Fruit fly (Drosophila melanogaster) whole organism, adult: ENCODE data around the gene Nfs1.

ENCODE experiments used
- CG11617 ChIP-seq: fragments of 200-800 bp; sonication (Bioruptor generic); optimal IDR thresholded peaks from 2 replicates; lab custom pipeline; 2017; ENCODE audit warnings: mild to moderate bottlenecking, missing biosample characterization, missing genetic modification reagents, missing genetic modification characterization
- CG12768 ChIP-seq: fragments of 200-800 bp; sonication (Bioruptor generic); optimal IDR thresholded peaks from 2 replicates; lab custom pipeline; 2017; ENCODE audit warnings: missing biosample characterization, missing genetic modification characterization, mild to moderate bottlenecking, moderate library complexity, missing genetic modification reagents
- CG14711 ChIP-seq: fragments of 200-800 bp; sonication (Bioruptor generic); optimal IDR thresholded peaks from 2 replicates; lab custom pipeline; 2018; ENCODE audit warnings: missing biosample characterization, mild to moderate bottlenecking, missing genetic modification characterization, moderate library complexity
- CG1620 ChIP-seq: fragments of 200-800 bp; sonication (Bioruptor generic); optimal IDR thresholded peaks from 2 replicates; lab custom pipeline; 2016; ENCODE audit warnings: missing biosample characterization, missing genetic modification characterization
- CG33017 ChIP-seq: fragments of 200-800 bp; sonication (Bioruptor generic); optimal IDR thresholded peaks from 2 replicates; lab custom pipeline; 2018; ENCODE audit warnings: missing biosample characterization, mild to moderate bottlenecking, missing genetic modification characterization, moderate library complexity
- CG5204 ChIP-seq: fragments of 200-800 bp; sonication (Bioruptor generic); optimal IDR thresholded peaks from 2 replicates; lab custom pipeline; 2016; ENCODE audit warnings: missing biosample characterization, missing genetic modification characterization
- CG7045 ChIP-seq: fragments of 200-800 bp; sonication (Bioruptor generic); optimal IDR thresholded peaks from 2 replicates; lab custom pipeline; 2017; ENCODE audit warnings: missing biosample characterization, mild to moderate bottlenecking, missing genetic modification characterization
- CG7101 ChIP-seq: fragments of 200-800 bp; sonication (Bioruptor generic); optimal IDR thresholded peaks from 2 replicates; lab custom pipeline; 2018; ENCODE audit warnings: missing biosample characterization, mild to moderate bottlenecking, missing genetic modification characterization, moderate library complexity
- Clk ChIP-seq: fragments of 200-800 bp; sonication (Bioruptor generic); optimal IDR thresholded peaks from 2 replicates; lab custom pipeline; 2017; ENCODE audit warnings: missing biosample characterization, missing genetic modification characterization
- Crg-1 ChIP-seq: fragments of 200-800 bp; sonication (Bioruptor generic); optimal IDR thresholded peaks from 2 replicates; lab custom pipeline; 2016; ENCODE audit warnings: missing biosample characterization, missing genetic modification characterization
- Hr96 ChIP-seq: fragments of 200-800 bp; sonication (Bioruptor generic); optimal IDR thresholded peaks from 2 replicates; lab custom pipeline; 2016; ENCODE audit warnings: missing biosample characterization, missing genetic modification characterization
- Mnt ChIP-seq: fragments of 200-800 bp; sonication (Bioruptor generic); optimal IDR thresholded peaks from 2 replicates; lab custom pipeline; 2016; ENCODE audit warnings: missing biosample characterization, mild to moderate bottlenecking, missing genetic modification characterization
- bab1 ChIP-seq: fragments of 200-800 bp; sonication (Bioruptor generic); optimal IDR thresholded peaks from 3 replicates; lab custom pipeline; 2019; ENCODE audit warnings: missing biosample characterization, mild to moderate bottlenecking, missing genetic modification characterization, moderate library complexity
- cic ChIP-seq: fragments of 200-800 bp; sonication (Bioruptor generic); optimal IDR thresholded peaks from 2 replicates; lab custom pipeline; 2017; ENCODE audit warnings: missing biosample characterization, mild to moderate bottlenecking, missing genetic modification characterization, moderate library complexity
- cnc ChIP-seq, 2 experiments: fragments of >200 bp; optimal IDR thresholded peaks; 2 replicates each; lab custom pipeline; 2017
- kay ChIP-seq: fragments of 200-800 bp; sonication (Bioruptor generic); peaks from one replicate; lab custom pipeline; 2016; ENCODE audit warnings: missing biosample characterization, missing genetic modification characterization, borderline replicate concordance
- ovo ChIP-seq: fragments of 200-800 bp; sonication (Bioruptor generic); optimal IDR thresholded peaks from 2 replicates; lab custom pipeline; 2016; ENCODE audit warnings: missing biosample characterization, missing genetic modification characterization
- pad ChIP-seq: fragments of 200-800 bp; sonication (Bioruptor generic); optimal IDR thresholded peaks from 3 replicates; lab custom pipeline; 2017; ENCODE audit warnings: missing biosample characterization, missing genetic modification characterization, mild to moderate bottlenecking, moderate library complexity, missing genetic modification reagents
- tj ChIP-seq: fragments of 200-800 bp; sonication (Bioruptor generic); optimal IDR thresholded peaks from 3 replicates; lab custom pipeline; 2017; ENCODE audit warnings: missing biosample characterization, mild to moderate bottlenecking, missing genetic modification characterization, moderate library complexity
- toe ChIP-seq: fragments of 200-800 bp; sonication (Bioruptor generic); optimal IDR thresholded peaks from 2 replicates; lab custom pipeline; 2016; ENCODE audit warnings: missing biosample characterization, missing genetic modification characterization

The Nfs1 gene

dm6 chr2L:12003792-12004210 lies 4.3 kb downstream of the Nfs1 start:
- peak; percentile 17 for TF ChIP-seq Hr96 (GFP tag; lab: Kevin White, UChicago)
- TF ChIP-seq cnc (optimal IDR thresholded peaks at IDR 0.05; lab: Kevin White, UChicago) = no peak
- TF ChIP-seq tj (GFP tag; lab: Kevin White, UChicago) = peak; percentile 16
- TF ChIP-seq bab1 (GFP tag; lab: Kevin White, UChicago) = peak; percentile 23
- TF ChIP-seq pad (GFP tag; lab: Kevin White, UChicago) = peak; percentile 99

- TF ChIP-seq Mnt (GFP tag; lab: Kevin White, UChicago) = no peak
- peak; percentile 94 for TF ChIP-seq kay (GFP tag; lab: Kevin White, UChicago)
- TF ChIP-seq CG12768 (GFP tag; lab: Kevin White, UChicago) = no peak
- TF ChIP-seq CG5204 (GFP tag; lab: Kevin White, UChicago) = peak; percentile 48
- TF ChIP-seq Clk = no peak
- peak in 1 of 2 experiments; percentile 15 for TF ChIP-seq cnc (optimal IDR thresholded peaks at IDR 0.05; lab: Kevin White, UChicago)
- peak; percentile 19 for TF ChIP-seq CG14711
- TF ChIP-seq CG33017 (tag; lab: Kevin White, UChicago) = peak; percentile 58
- peak; percentile 15 for TF ChIP-seq CG7101 (tag; lab: Kevin White, UChicago)
- TF ChIP-seq ovo (GFP tag; lab: Kevin White, UChicago) = no peak
- TF ChIP-seq tj (GFP tag; lab: Kevin White, UChicago) = no peak
- peak; percentile 37 for TF ChIP-seq toe (GFP tag; lab: Kevin White, UChicago)
Observed at dm6 chr2L:12004211-12004979, 4.9 kb downstream of the Nfs1 start.

- TF ChIP-seq ovo (GFP tag; lab: Kevin White, UChicago) = peak; percentile 60
- peak; percentile 35 for TF ChIP-seq Crg-1 (GFP tag; lab: Kevin White, UChicago)
- TF ChIP-seq Hr96 (GFP tag; lab: Kevin White, UChicago) = no peak
- no peak for TF ChIP-seq CG7045 (GFP tag; lab: Kevin White, UChicago)
- no peak for TF ChIP-seq CG14711
- TF ChIP-seq cic (GFP tag; lab: Kevin White, UChicago) = peak; percentile 6
- peak; percentile 67 for TF ChIP-seq CG12768 (GFP tag; lab: Kevin White, UChicago)
- TF ChIP-seq CG7101 (tag; lab: Kevin White, UChicago) = no peak
- no peak for TF ChIP-seq Mnt (GFP tag; lab: Kevin White, UChicago)
- no peak for TF ChIP-seq CG33017 (tag; lab: Kevin White, UChicago)
- TF ChIP-seq bab1 (GFP tag; lab: Kevin White, UChicago) = no peak
- no peak for TF ChIP-seq cnc (optimal IDR thresholded peaks at IDR 0.05; lab: Kevin White, UChicago)
- TF ChIP-seq CG1620 (GFP tag; lab: Kevin White, UChicago) = no peak
- peak; percentile 11 for TF ChIP-seq tj (GFP tag; lab: Kevin White, UChicago)
- TF ChIP-seq CG11617 (GFP tag; lab: Kevin White, UChicago) = no peak
- no peak for TF ChIP-seq kay (GFP tag; lab: Kevin White, UChicago)
- no peak for TF ChIP-seq Clk
- TF ChIP-seq toe (GFP tag; lab: Kevin White, UChicago) = no peak
- peak; percentile 93 for TF ChIP-seq pad (GFP tag; lab: Kevin White, UChicago)
- no peak for TF ChIP-seq CG5204 (GFP tag; lab: Kevin White, UChicago)
Observed at dm6 chr2L:12005436-12006396, 6.3 kb downstream of the Nfs1 start.

- TF ChIP-seq Clk (peak; percentile 41), CG5204 (GFP tag; lab: Kevin White, UChicago) (peak; percentile 72), CG7045 (GFP tag; lab: Kevin White, UChicago) (peak; percentile 87), CG1620 (GFP tag; lab: Kevin White, UChicago) (peak; percentile 53), CG11617 (GFP tag; lab: Kevin White, UChicago) (peak; percentile 90), ovo (GFP tag; lab: Kevin White, UChicago) (peak; percentile 68), CG12768 (GFP tag; lab: Kevin White, UChicago) (peak; percentile 72), pad (GFP tag; lab: Kevin White, UChicago) (peak; percentile 98), CG33017 (tag; lab: Kevin White, UChicago) (peak; percentile 94), Crg-1 (GFP tag; lab: Kevin White, UChicago) (peak; percentile 69), kay (GFP tag; lab: Kevin White, UChicago) (peak; percentile 93), cnc (optimal IDR thresholded peaks at IDR 0.05; lab: Kevin White, UChicago) (no peak), CG7101 (tag; lab: Kevin White, UChicago) (peak; percentile 86), CG14711 (peak; percentile 77), toe (GFP tag; lab: Kevin White, UChicago) (peak; percentile 79), Mnt (GFP tag; lab: Kevin White, UChicago) (no peak), cic (GFP tag; lab: Kevin White, UChicago) (no peak), Hr96 (GFP tag; lab: Kevin White, UChicago) (peak; percentile 62), tj (GFP tag; lab: Kevin White, UChicago) (peak; percentile 63), bab1 (GFP tag; lab: Kevin White, UChicago) (peak; percentile 80)
Observed at dm6 chr2L:12006397-12007330, 7.2 kb downstream of the Nfs1 start.
